Worm (Caenorhabditis elegans) whole organism, L3 larva: Measurements from ENCODE around the gene K01A11.1.
A peak's percentile ranks its signal among the peaks of the same experiment; 100 is the strongest.

Experiments
- aly-2 ChIP-seq: fragments of 150-350 bp; optimal IDR thresholded peaks from 2 replicates; lab custom pipeline; 2014; ENCODE audit warnings: missing biosample characterization, missing genetic modification characterization
- ama-1 ChIP-seq: fragments of 150-350 bp; optimal IDR thresholded peaks from 2 replicates; lab custom pipeline; 2018
- ceh-28 ChIP-seq: fragments of 150-350 bp; optimal IDR thresholded peaks from 2 replicates; lab custom pipeline; 2014; ENCODE audit warnings: missing biosample characterization, missing genetic modification reagents, missing genetic modification characterization
- ceh-82 ChIP-seq: fragments of 150-350 bp; optimal IDR thresholded peaks from 2 replicates; lab custom pipeline; 2014; ENCODE audit warnings: missing biosample characterization, missing genetic modification characterization
- ceh-9 ChIP-seq: sonication (generic microtip); optimal IDR thresholded peaks from 2 replicates; lab custom pipeline; 2018; ENCODE audit warnings: missing biosample characterization, missing genetic modification characterization
- daf-12 ChIP-seq: fragments of 150-350 bp; optimal IDR thresholded peaks from 2 replicates; lab custom pipeline; 2014; ENCODE audit warnings: missing biosample characterization, missing genetic modification reagents, missing genetic modification characterization
- egl-27 ChIP-seq: sonication (generic microtip); optimal IDR thresholded peaks from 4 replicates; lab custom pipeline; 2017; ENCODE audit warnings: missing biosample characterization, missing genetic modification reagents, missing genetic modification characterization
- elt-1 ChIP-seq: fragments of 150-350 bp; optimal IDR thresholded peaks from 2 replicates; lab custom pipeline; 2014; ENCODE audit warnings: missing biosample characterization, missing genetic modification characterization
- elt-2 ChIP-seq: sonication (generic microtip); optimal IDR thresholded peaks from 2 replicates; lab custom pipeline; 2016; ENCODE audit warnings: missing genetic modification reagents, mild to moderate bottlenecking, missing genetic modification characterization, missing compliant biosample characterization
- elt-3 ChIP-seq, 3 experiments: fragments of 150-350 bp in 1 of 3; sonication (generic microtip) in 2 of 3; optimal IDR thresholded peaks; 2 replicates in 2 of 3; 4 replicates in 1 of 3; lab custom pipeline; 2014 to 2017; ENCODE audit warnings: missing biosample characterization in 3 of 3, missing genetic modification characterization in 3 of 3
- eor-1 ChIP-seq, 2 experiments: fragments of 150-350 bp; optimal IDR thresholded peaks; 2 replicates each; lab custom pipeline; 2014 to 2018; ENCODE audit warnings: missing biosample characterization in 2 of 2, missing genetic modification characterization in 2 of 2
- fkh-10 ChIP-seq: sonication (generic microtip); optimal IDR thresholded peaks from 2 replicates; lab custom pipeline; 2017; ENCODE audit warnings: missing biosample characterization, missing genetic modification reagents, missing genetic modification characterization
- fkh-2 ChIP-seq: fragments of 150-350 bp; optimal IDR thresholded peaks from 2 replicates; lab custom pipeline; 2014; ENCODE audit warnings: missing biosample characterization, missing genetic modification reagents, missing genetic modification characterization
- fos-1 ChIP-seq: fragments of 150-350 bp; optimal IDR thresholded peaks from 2 replicates; lab custom pipeline; 2014; ENCODE audit warnings: missing biosample characterization, missing genetic modification characterization
- hmg-11 ChIP-seq: sonication (generic microtip); optimal IDR thresholded peaks from 2 replicates; lab custom pipeline; 2016; ENCODE audit warnings: missing genetic modification characterization, missing compliant biosample characterization
- jun-1 ChIP-seq: fragments of 150-350 bp; optimal IDR thresholded peaks from 2 replicates; lab custom pipeline; 2014; ENCODE audit warnings: missing biosample characterization, missing genetic modification reagents, missing genetic modification characterization
- lin-15B ChIP-seq: fragments of 150-350 bp; optimal IDR thresholded peaks from 2 replicates; lab custom pipeline; 2014; ENCODE audit warnings: missing biosample characterization, missing genetic modification characterization
- lin-39 ChIP-seq: fragments of 150-350 bp; optimal IDR thresholded peaks from 2 replicates; lab custom pipeline; 2018; ENCODE audit warnings: missing biosample characterization, missing genetic modification reagents, missing genetic modification characterization
- lsy-12 ChIP-seq: sonication (generic microtip); optimal IDR thresholded peaks from 2 replicates; lab custom pipeline; 2016; ENCODE audit warnings: mild to moderate bottlenecking, missing genetic modification characterization, missing compliant biosample characterization
- mml-1 ChIP-seq: fragments of 150-350 bp; sonication (generic microtip); optimal IDR thresholded peaks from 3 replicates; lab custom pipeline; 2014; ENCODE audit warnings: missing biosample characterization, missing genetic modification characterization
- nfya-1 ChIP-seq: sonication (generic microtip); optimal IDR thresholded peaks from 2 replicates; lab custom pipeline; 2017; ENCODE audit warnings: missing genetic modification characterization, mild to moderate bottlenecking, missing compliant biosample characterization, antibody characterized with exemption, moderate library complexity; ENCODE audit not compliant: insufficient read depth
- nhr-11 ChIP-seq: fragments of 150-350 bp; optimal IDR thresholded peaks from 2 replicates; lab custom pipeline; 2014; ENCODE audit warnings: missing biosample characterization, missing genetic modification characterization
- nhr-12 ChIP-seq: fragments of 150-350 bp; optimal IDR thresholded peaks from 2 replicates; lab custom pipeline; 2014; ENCODE audit warnings: missing biosample characterization, missing genetic modification characterization
- nhr-23 ChIP-seq: fragments of 150-350 bp; optimal IDR thresholded peaks from 2 replicates; lab custom pipeline; 2014; ENCODE audit warnings: missing biosample characterization, missing genetic modification reagents, missing genetic modification characterization
- nhr-25 ChIP-seq: sonication (generic microtip); optimal IDR thresholded peaks from 2 replicates; lab custom pipeline; 2017; ENCODE audit warnings: missing biosample characterization, missing genetic modification characterization
- nhr-43 ChIP-seq: sonication (generic microtip); optimal IDR thresholded peaks from 2 replicates; lab custom pipeline; 2016; ENCODE audit warnings: mild to moderate bottlenecking, missing genetic modification characterization, missing compliant biosample characterization; ENCODE audit not compliant: poor library complexity, severe bottlenecking
- nhr-67 ChIP-seq: fragments of 150-350 bp; optimal IDR thresholded peaks from 2 replicates; lab custom pipeline; 2014; ENCODE audit warnings: missing biosample characterization, missing genetic modification characterization
- nhr-76 ChIP-seq: fragments of 150-350 bp; sonication (generic microtip); optimal IDR thresholded peaks from 5 replicates; lab custom pipeline; 2014; ENCODE audit warnings: missing biosample characterization, missing genetic modification characterization
- nhr-77 ChIP-seq: fragments of 150-350 bp; optimal IDR thresholded peaks from 2 replicates; lab custom pipeline; 2014; ENCODE audit warnings: missing biosample characterization, missing genetic modification characterization
- pha-4 ChIP-seq: fragments of 150-350 bp; optimal IDR thresholded peaks from 2 replicates; lab custom pipeline; 2014; ENCODE audit warnings: missing biosample characterization, missing genetic modification reagents, missing genetic modification characterization
- pqm-1 ChIP-seq: fragments of 150-350 bp; optimal IDR thresholded peaks from 2 replicates; lab custom pipeline; 2017; ENCODE audit warnings: missing biosample characterization, missing genetic modification characterization, inconsistent platforms
- sea-2 ChIP-seq: fragments of 150-350 bp; sonication (generic microtip); optimal IDR thresholded peaks from 4 replicates; lab custom pipeline; 2014; ENCODE audit warnings: missing biosample characterization, missing genetic modification reagents, missing genetic modification characterization
- skn-1 ChIP-seq: fragments of 150-350 bp; optimal IDR thresholded peaks from 2 replicates; lab custom pipeline; 2014; ENCODE audit warnings: missing biosample characterization, missing genetic modification characterization
- snpc-4 ChIP-seq: fragments of 150-350 bp; optimal IDR thresholded peaks from 2 replicates; lab custom pipeline; 2014; ENCODE audit warnings: missing biosample characterization, missing genetic modification characterization
- tbx-2 ChIP-seq: sonication (generic microtip); optimal IDR thresholded peaks from 2 replicates; lab custom pipeline; 2016; ENCODE audit warnings: mild to moderate bottlenecking, missing genetic modification characterization, missing compliant biosample characterization
- unc-39 ChIP-seq: sonication (generic microtip); optimal IDR thresholded peaks from 4 replicates; lab custom pipeline; 2017; ENCODE audit warnings: missing biosample characterization, missing genetic modification characterization
- unc-62 ChIP-seq: fragments of 150-350 bp; sonication (generic microtip); optimal IDR thresholded peaks from 4 replicates; lab custom pipeline; 2014; ENCODE audit warnings: missing biosample characterization, missing genetic modification reagents, missing genetic modification characterization
- zag-1 ChIP-seq: fragments of 150-350 bp; optimal IDR thresholded peaks from 2 replicates; lab custom pipeline; 2014; ENCODE audit warnings: missing biosample characterization, missing genetic modification characterization
- ztf-11 ChIP-seq: fragments of 150-350 bp; optimal IDR thresholded peaks from 2 replicates; lab custom pipeline; 2014; ENCODE audit warnings: missing biosample characterization, missing genetic modification characterization
- ztf-4 ChIP-seq: fragments of 150-350 bp; optimal IDR thresholded peaks from 2 replicates; lab custom pipeline; 2014; ENCODE audit warnings: missing biosample characterization, missing genetic modification characterization

K01A11.1 gene

ce11 chrIII:3470973-3471372, 39.7 kb upstream of the K01A11.1 start:
- TF ChIP-seq eor-1 (tag; optimal IDR thresholded peaks at IDR 0.05; lab: Kevin White, UChicago) (no peak), tbx-2 (tag; lab: Kevin White, UChicago) (no peak), nfya-1 (tag; lab: Kevin White, UChicago) (no peak), skn-1 (no peak), elt-2 (tag; lab: Kevin White, UChicago) (peak; percentile 5), elt-1 (tag; lab: Kevin White, UChicago) (no peak), nhr-43 (tag; lab: Kevin White, UChicago) (no peak), snpc-4 (no peak)

DNA sequence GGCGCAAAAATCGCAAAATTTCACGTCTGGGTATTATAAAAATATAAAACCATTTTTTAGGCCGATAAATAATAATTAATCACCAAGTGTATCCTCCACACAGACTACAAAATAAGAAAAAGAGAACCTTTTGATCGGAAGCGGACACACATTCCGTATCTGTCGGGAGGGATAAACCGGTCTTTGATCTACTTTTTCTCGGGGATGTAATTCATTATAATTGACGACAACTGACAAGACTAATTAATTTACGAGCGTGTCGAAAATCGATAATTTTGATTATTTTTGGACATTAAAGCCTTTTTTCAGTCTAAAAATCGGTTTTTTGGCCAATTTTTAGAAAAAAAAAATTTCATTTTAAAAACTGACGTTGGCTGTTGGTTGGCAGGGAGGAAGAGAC, 39.1 kb upstream of the K01A11.1 start:
- peak; percentile 14 for TF ChIP-seq ceh-28 (tag; lab: Kevin White, UChicago)
- no peak for TF ChIP-seq nhr-25 (tag; lab: Kevin White, UChicago)
- no peak for TF ChIP-seq nhr-11
- peak; percentile 58 for TF ChIP-seq nhr-23 (tag; lab: Kevin White, UChicago)
- no peak for TF ChIP-seq zag-1
- TF ChIP-seq pqm-1 (tag; lab: Kevin White, UChicago) = no peak
- TF ChIP-seq, all 47 proteins: peak for 2

ce11 chrIII:3469646-3470045, 38.4 kb upstream of the K01A11.1 start, which contains the start of gene smim-14:
TSS of gene smim-14 (minus strand) at chrIII:3469746.
- TF ChIP-seq jun-1 (tag; lab: Kevin White, UChicago) (no peak), hmg-11 (tag; lab: Kevin White, UChicago) (peak; percentile 9), sea-2 (GFP tag; lab: Kevin White, UChicago) (no peak), ama-1 (lab: Kevin White, UChicago) (peak; percentile 2)

- TF ChIP-seq elt-2 (tag; lab: Kevin White, UChicago) (peak; percentile 52), unc-39 (tag; lab: Kevin White, UChicago) (no peak), lin-15B (peak; percentile 7), egl-27 (no peak)
These were observed 37.1 kb upstream of the K01A11.1 start for ce11 chrIII:3468384-3468783.

DNA sequence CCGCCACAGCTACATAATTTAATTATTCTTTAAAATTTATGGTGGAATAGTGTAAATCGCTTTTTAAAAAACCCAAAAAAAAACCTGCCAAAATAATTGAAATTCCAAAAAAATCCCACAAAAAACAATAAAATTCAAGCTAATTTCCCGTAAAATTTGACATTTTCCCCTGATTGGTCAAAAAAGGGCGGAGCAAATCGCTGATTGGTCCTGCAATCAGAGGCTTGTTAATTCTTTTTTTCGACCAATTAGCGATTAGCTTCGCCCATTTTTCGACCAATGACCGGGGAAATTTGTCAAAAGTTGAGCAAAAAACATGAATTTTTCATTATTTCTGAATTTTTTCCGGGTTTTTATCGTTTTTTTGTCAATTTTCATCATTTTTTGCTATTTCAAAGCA, 35.7 kb upstream of the K01A11.1 start:
- TF ChIP-seq nfya-1 (tag; lab: Kevin White, UChicago) = peak; percentile 93
- no peak for TF ChIP-seq nhr-23 (tag; lab: Kevin White, UChicago)

- TF ChIP-seq nhr-11 (no peak), fos-1 (tag; lab: Kevin White, UChicago) (no peak), fkh-2 (tag; lab: Kevin White, UChicago) (no peak), elt-3 (tag; optimal IDR thresholded peaks at IDR 0.05; lab: Kevin White, UChicago) (no peak), lin-39 (tag; lab: Kevin White, UChicago) (no peak), nhr-67 (tag; lab: Kevin White, UChicago) (no peak), ztf-11 (tag; lab: Kevin White, UChicago) (no peak), ceh-28 (tag; lab: Kevin White, UChicago) (no peak)
These were observed 30.1 kb upstream of the K01A11.1 start, which contains the start of gene pph-6 for ce11 chrIII:3461403-3461802. TSS of gene pph-6 (plus strand) at chrIII:3461703.

DNA sequence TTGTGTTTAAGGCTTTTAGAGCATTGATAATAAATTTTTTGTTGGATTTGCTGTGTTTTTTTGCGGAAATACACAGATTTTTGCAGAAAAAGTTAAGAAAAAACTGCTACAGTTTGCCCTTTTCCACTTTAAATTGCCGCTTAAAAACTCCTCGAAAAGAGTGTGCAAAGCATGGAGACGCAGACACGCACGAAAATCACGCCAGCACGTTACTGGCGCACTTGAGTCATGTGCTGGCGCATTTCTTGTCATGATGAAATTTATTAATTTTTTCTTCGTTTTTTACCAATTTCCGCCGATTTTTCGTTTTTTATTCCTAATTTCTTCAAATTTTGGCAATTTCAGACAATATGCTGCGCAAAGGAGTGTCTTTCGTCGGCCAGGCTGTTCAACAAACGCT, 28.8 kb upstream of the K01A11.1 start, which contains the start of gene C34C12.8:
TSS of gene C34C12.8 (plus strand) at position 346 of the 400 bp plus-strand sequence.
- TF ChIP-seq nhr-12 (tag; lab: Kevin White, UChicago) = no peak
- TF ChIP-seq hmg-11 (tag; lab: Kevin White, UChicago) = peak; percentile 89
- TF ChIP-seq snpc-4 = peak; percentile 86
- peak; percentile 93 for TF ChIP-seq tbx-2 (tag; lab: Kevin White, UChicago)
- peak; percentile 91 for TF ChIP-seq lsy-12 (tag; lab: Kevin White, UChicago)
- no peak for TF ChIP-seq daf-12 (tag; lab: Kevin White, UChicago)
- peak; percentile 66 for TF ChIP-seq elt-2 (tag; lab: Kevin White, UChicago)
- no peak for TF ChIP-seq unc-39 (tag; lab: Kevin White, UChicago)
- TF ChIP-seq aly-2 (tag; lab: Kevin White, UChicago) = no peak
- TF ChIP-seq unc-62 (GFP tag; lab: Kevin White, UChicago) = peak; percentile 6
- TF ChIP-seq nhr-43 (tag; lab: Kevin White, UChicago) = peak; percentile 94
- peak; percentile 31 for TF ChIP-seq elt-1 (tag; lab: Kevin White, UChicago)
- no peak for TF ChIP-seq ceh-9
- peak; percentile 28 for TF ChIP-seq ztf-4 (tag; lab: Kevin White, UChicago)
- TF ChIP-seq lin-39 (tag; lab: Kevin White, UChicago) = peak; percentile 80
- TF ChIP-seq jun-1 (tag; lab: Kevin White, UChicago) = peak; percentile 93
- peak; percentile 95 for TF ChIP-seq pha-4 (tag; lab: Kevin White, UChicago)
- TF ChIP-seq ceh-28 (tag; lab: Kevin White, UChicago) = peak; percentile 87
- TF ChIP-seq nhr-77 (tag; lab: Kevin White, UChicago) = peak; percentile 83
- TF ChIP-seq fkh-2 (tag; lab: Kevin White, UChicago) = no peak
- TF ChIP-seq mml-1 = no peak
- peak; percentile 70 for TF ChIP-seq nhr-76
- peak; percentile 83 for TF ChIP-seq ceh-82
- TF ChIP-seq fkh-10 (GFP tag; lab: Kevin White, UChicago) = peak; percentile 89
- peak; percentile 62 for TF ChIP-seq ama-1 (lab: Kevin White, UChicago)
